Fruit fly (Drosophila melanogaster): ENCODE measurements around the gene kuk.

- TF ChIP-seq tap (tag; optimal IDR thresholded peaks at IDR 0.05) (no peak), Sox102F (GFP tag; optimal IDR thresholded peaks at IDR 0.05) (no peak), sens-2 (GFP tag; IDR thresholded peaks at IDR 0.05) (no peak), CTCF (GFP tag; optimal IDR thresholded peaks at IDR 0.05) (no peak), CG2116 (GFP tag; optimal IDR thresholded peaks at IDR 0.05) (no peak), bbx (GFP tag; IDR thresholded peaks at IDR 0.05; ENCODE audit: partially characterized antibody) (no peak), grn (GFP tag; optimal IDR thresholded peaks at IDR 0.05) (no peak)
Measured at dm6 chr3R:17116231-17116630, 36.2 kb downstream of the kuk start.

Measured in whole organism, embryonic.